Worm (Caenorhabditis elegans) whole organism, midembryonic: ENCODE results near the gene nhr-186.

Experiments used
- T22C8.4 ChIP-seq: fragments of 200-800 bp; sonication (Bioruptor generic); IDR thresholded peaks from 2 replicates; pipeline ENCODE4 v1.3.6; 2022; ENCODE audit warnings: missing genetic modification characterization, missing compliant biosample characterization
- cog-1 ChIP-seq: sonication (generic microtip); optimal IDR thresholded peaks from 2 replicates; lab custom pipeline; 2016; ENCODE audit warnings: missing genetic modification characterization, missing compliant biosample characterization
- flt-1 ChIP-seq: fragments of 200-800 bp; sonication (Bioruptor generic); IDR thresholded peaks from 2 replicates; pipeline ENCODE4 v1.3.6; 2022; ENCODE audit warnings: missing genetic modification characterization, missing compliant biosample characterization
- klf-2 ChIP-seq: fragments of 200-800 bp; sonication (Bioruptor generic); conservative IDR thresholded peaks from 2 replicates; pipeline ENCODE4 v1.3.6; 2022; ENCODE audit warnings: missing genetic modification reagents, missing genetic modification characterization, missing compliant biosample characterization
- med-1 ChIP-seq: sonication (generic microtip); optimal IDR thresholded peaks from 2 replicates; lab custom pipeline; 2017; ENCODE audit warnings: missing genetic modification characterization, mild to moderate bottlenecking, missing compliant biosample characterization, antibody characterized with exemption, missing genetic modification reagents; ENCODE audit not compliant: insufficient read depth
- ref-1 ChIP-seq: fragments of 200-800 bp; sonication (Bioruptor generic); conservative IDR thresholded peaks from 2 replicates; pipeline ENCODE4 v1.3.6; 2022; ENCODE audit warnings: missing genetic modification reagents, missing genetic modification characterization, missing compliant biosample characterization
- tab-1 ChIP-seq: fragments of 200-800 bp; sonication (Bioruptor generic); IDR thresholded peaks from 2 replicates; pipeline ENCODE4 v1.3.6; 2022; ENCODE audit warnings: missing genetic modification characterization, missing compliant biosample characterization
- ztf-23 ChIP-seq: fragments of 200-800 bp; sonication (Bioruptor generic); IDR thresholded peaks from 2 replicates; pipeline ENCODE4 v1.3.6; 2022; ENCODE audit warnings: missing genetic modification reagents, missing genetic modification characterization, missing compliant biosample characterization
- ztf-29 ChIP-seq: fragments of 200-800 bp; sonication (Bioruptor generic); IDR thresholded peaks from 2 replicates; pipeline ENCODE4 v1.3.6; 2022; ENCODE audit warnings: missing genetic modification reagents, missing genetic modification characterization, missing compliant biosample characterization

Gene nhr-186

ce11 chrV:3854847-3855246 is at the start of gene nhr-186:
Gene nhr-186, minus strand, starts transcription at chrV:3854947.
- no peak for TF ChIP-seq ztf-23 (GFP tag; lab: Robert Waterston, UW)
- no peak for TF ChIP-seq ref-1 (GFP tag; lab: Robert Waterston, UW)
- no peak for TF ChIP-seq klf-2 (GFP tag; lab: Robert Waterston, UW)
- no peak for TF ChIP-seq med-1 (GFP tag; lab: Kevin White, UChicago)
- no peak for TF ChIP-seq T22C8.4 (GFP tag; lab: Robert Waterston, UW)
- TF ChIP-seq tab-1, result no peak
- no peak for TF ChIP-seq ztf-29 (GFP tag; lab: Robert Waterston, UW)
- no peak for TF ChIP-seq cog-1 (tag; lab: Kevin White, UChicago)
- TF ChIP-seq flt-1 (GFP tag; lab: Robert Waterston, UW), result no peak

- TF ChIP-seq med-1 (GFP tag; lab: Kevin White, UChicago), result no peak
- TF ChIP-seq tab-1, result no peak
- TF ChIP-seq klf-2 (GFP tag; lab: Robert Waterston, UW), result no peak
- TF ChIP-seq T22C8.4 (GFP tag; lab: Robert Waterston, UW), result no peak
- TF ChIP-seq cog-1 (tag; lab: Kevin White, UChicago), result no peak
- no peak for TF ChIP-seq ztf-23 (GFP tag; lab: Robert Waterston, UW)
- TF ChIP-seq ztf-29 (GFP tag; lab: Robert Waterston, UW), result no peak
- TF ChIP-seq ref-1 (GFP tag; lab: Robert Waterston, UW), result no peak
- no peak for TF ChIP-seq flt-1 (GFP tag; lab: Robert Waterston, UW)
Measured at ce11 chrV:3903424-3903823, 48.7 kb upstream of the nhr-186 start.

DNA sequence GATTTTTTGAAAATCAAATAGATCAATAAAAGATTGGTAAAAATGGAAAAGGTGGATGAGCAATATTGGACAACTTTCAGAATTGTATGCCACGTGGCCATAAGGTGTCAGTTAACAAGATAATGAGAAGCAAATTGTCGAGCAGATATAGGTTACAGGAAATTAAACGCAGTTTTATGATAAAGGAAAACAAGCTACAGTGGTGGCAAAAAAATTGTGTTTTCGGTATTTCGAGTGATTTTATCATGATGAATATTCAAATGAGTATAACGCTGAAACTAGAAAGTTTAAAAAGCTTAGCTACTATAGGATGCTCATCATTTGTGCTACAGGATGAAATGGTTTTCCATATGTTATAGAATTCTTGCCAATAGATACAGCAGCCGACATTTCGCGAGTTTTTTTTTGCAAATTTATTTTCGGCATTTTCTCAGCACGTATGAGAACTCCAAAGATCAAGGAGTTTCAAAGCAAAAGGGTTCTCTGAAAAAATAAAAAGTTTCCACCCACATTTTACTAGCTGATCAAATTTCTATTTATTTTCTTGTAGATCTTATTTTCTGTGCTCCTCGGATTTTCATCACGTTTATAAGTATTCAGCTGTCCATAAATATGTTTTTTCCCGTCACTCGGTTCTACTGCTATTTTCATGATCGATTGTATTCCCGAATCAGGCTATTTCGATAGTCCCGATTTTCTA is 47.9 kb upstream of the nhr-186 start, which contains the start of the genes str-229 and srh-190:
Gene str-229, minus strand, starts transcription at position 101 of the 700 bp plus-strand sequence.
Gene srh-190, plus strand, starts transcription at position 650 of the 700 bp plus-strand sequence.
- TF ChIP-seq cog-1 (tag; lab: Kevin White, UChicago), result no peak
- no peak for TF ChIP-seq tab-1
- no peak for TF ChIP-seq med-1 (GFP tag; lab: Kevin White, UChicago)
- TF ChIP-seq ztf-29 (GFP tag; lab: Robert Waterston, UW), result no peak
- TF ChIP-seq ref-1 (GFP tag; lab: Robert Waterston, UW), result no peak
- no peak for TF ChIP-seq flt-1 (GFP tag; lab: Robert Waterston, UW)
- TF ChIP-seq klf-2 (GFP tag; lab: Robert Waterston, UW), result no peak
- no peak for TF ChIP-seq T22C8.4 (GFP tag; lab: Robert Waterston, UW)
- TF ChIP-seq ztf-23 (GFP tag; lab: Robert Waterston, UW), result no peak

ce11 chrV:3900102-3900501 is 45.4 kb upstream of the nhr-186 start, which contains the start of gene irld-22:
Gene irld-22, minus strand, starts transcription at chrV:3900202.
- no peak for TF ChIP-seq ref-1 (GFP tag; lab: Robert Waterston, UW)
- TF ChIP-seq klf-2 (GFP tag; lab: Robert Waterston, UW), result no peak
- TF ChIP-seq med-1 (GFP tag; lab: Kevin White, UChicago), result no peak
- TF ChIP-seq cog-1 (tag; lab: Kevin White, UChicago), result no peak
- TF ChIP-seq T22C8.4 (GFP tag; lab: Robert Waterston, UW), result no peak
- no peak for TF ChIP-seq ztf-29 (GFP tag; lab: Robert Waterston, UW)
- no peak for TF ChIP-seq tab-1
- no peak for TF ChIP-seq flt-1 (GFP tag; lab: Robert Waterston, UW)
- TF ChIP-seq ztf-23 (GFP tag; lab: Robert Waterston, UW), result no peak

DNA sequence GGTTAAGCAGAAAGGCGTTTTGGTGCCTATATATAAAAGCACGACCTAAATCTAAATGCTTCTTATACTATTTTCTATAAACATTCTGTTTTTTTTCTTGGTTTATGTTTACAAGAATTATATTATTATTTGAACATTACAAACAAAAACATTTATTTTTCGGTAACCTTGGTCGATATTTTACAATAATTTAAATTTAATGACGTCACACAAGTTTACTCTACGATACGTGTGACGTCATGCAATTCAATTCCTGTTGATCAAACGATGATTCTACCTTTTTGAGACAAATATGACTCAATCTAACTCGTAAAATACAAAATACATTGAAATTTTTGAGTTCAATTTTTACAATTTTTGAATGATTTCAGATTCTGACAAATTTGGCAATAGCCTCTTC is 41.3 kb upstream of the nhr-186 start:
- no peak for TF ChIP-seq ztf-29 (GFP tag; lab: Robert Waterston, UW)

DNA sequence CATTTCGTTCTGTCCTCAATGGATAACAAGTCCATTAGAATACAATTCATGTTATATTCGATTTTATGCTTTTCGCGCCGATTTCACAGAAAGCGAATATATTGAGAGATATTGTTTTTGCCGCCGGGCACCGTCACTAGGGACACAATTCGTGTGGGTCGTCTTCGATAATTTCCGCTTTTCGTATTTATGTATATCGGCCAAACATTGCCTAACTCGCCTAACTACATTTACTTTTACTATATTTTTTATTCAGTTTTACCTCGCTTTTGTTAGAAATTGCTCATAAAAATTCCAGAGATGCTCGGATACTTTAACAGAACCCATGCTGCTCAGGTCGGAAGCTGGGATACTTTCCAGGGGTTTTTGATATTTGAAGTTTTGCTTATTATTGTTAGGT is 39.9 kb upstream of the nhr-186 start, which contains the start of gene sre-9:
Gene sre-9, plus strand, starts transcription at position 301 of the 400 bp plus-strand sequence.
- TF ChIP-seq ref-1 (GFP tag; lab: Robert Waterston, UW) (no peak), klf-2 (GFP tag; lab: Robert Waterston, UW) (no peak), med-1 (GFP tag; lab: Kevin White, UChicago) (no peak), tab-1 (no peak), T22C8.4 (GFP tag; lab: Robert Waterston, UW) (no peak), ztf-23 (GFP tag; lab: Robert Waterston, UW) (no peak), flt-1 (GFP tag; lab: Robert Waterston, UW) (no peak), ztf-29 (GFP tag; lab: Robert Waterston, UW) (no peak), cog-1 (tag; lab: Kevin White, UChicago) (no peak)

DNA sequence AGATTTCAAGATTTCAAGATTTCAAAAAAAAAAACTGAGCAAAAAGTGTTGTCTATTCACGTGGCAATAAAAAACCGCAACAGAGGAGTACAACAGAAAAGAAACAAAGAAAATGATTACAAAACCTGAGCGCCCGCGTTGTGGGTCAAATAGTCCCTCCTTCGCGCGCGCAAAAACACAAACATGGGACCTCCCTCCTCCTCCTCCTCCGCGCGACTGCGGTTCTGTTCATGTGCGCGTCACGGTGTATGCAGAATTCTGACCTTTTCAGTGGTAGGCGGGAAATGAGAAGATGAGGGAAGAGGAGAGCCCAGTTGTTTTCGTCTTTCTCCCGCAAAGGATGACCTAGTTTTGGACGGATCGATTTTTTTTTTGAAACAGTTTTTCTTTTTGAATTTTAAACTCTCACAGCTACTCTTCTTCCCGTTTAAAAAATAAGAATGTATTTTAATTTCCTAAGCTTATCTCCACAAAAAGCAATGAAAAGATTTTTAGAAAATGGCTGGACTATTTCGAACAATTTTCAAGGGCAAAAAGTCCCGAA is 37.7 kb upstream of the nhr-186 start, which contains the start of gene C17E7.4:
Gene C17E7.4, plus strand, starts transcription at position 494 of the 544 bp plus-strand sequence.
- no peak for TF ChIP-seq med-1 (GFP tag; lab: Kevin White, UChicago)
- no peak for TF ChIP-seq cog-1 (tag; lab: Kevin White, UChicago)
- TF ChIP-seq tab-1, result no peak
- TF ChIP-seq flt-1 (GFP tag; lab: Robert Waterston, UW), result no peak
- no peak for TF ChIP-seq ref-1 (GFP tag; lab: Robert Waterston, UW)
- no peak for TF ChIP-seq T22C8.4 (GFP tag; lab: Robert Waterston, UW)
- no peak for TF ChIP-seq ztf-29 (GFP tag; lab: Robert Waterston, UW)
- no peak for TF ChIP-seq ztf-23 (GFP tag; lab: Robert Waterston, UW)
- TF ChIP-seq klf-2 (GFP tag; lab: Robert Waterston, UW), result no peak

ce11 chrV:3891919-3892318 is 37.2 kb upstream of the nhr-186 start, which contains the start of gene C17E7.12:
Gene C17E7.12, minus strand, starts transcription at chrV:3892019.
- TF ChIP-seq T22C8.4 (GFP tag; lab: Robert Waterston, UW) (no peak), ref-1 (GFP tag; lab: Robert Waterston, UW) (no peak), ztf-23 (GFP tag; lab: Robert Waterston, UW) (no peak), tab-1 (no peak), flt-1 (GFP tag; lab: Robert Waterston, UW) (no peak), ztf-29 (GFP tag; lab: Robert Waterston, UW) (no peak), klf-2 (GFP tag; lab: Robert Waterston, UW) (no peak), cog-1 (tag; lab: Kevin White, UChicago) (no peak), med-1 (GFP tag; lab: Kevin White, UChicago) (no peak)
